Worm (Caenorhabditis elegans) whole organism, L1 larva: Measurements from ENCODE around the gene gst-20.
"Not testable (repeated sequence)": the region's sequence is repeated elsewhere in the genome, so short reads cannot be mapped to it uniquely, and the experiment has no call there.

Experiments used
- C34B4.2 ChIP-seq: sonication (generic microtip); optimal IDR thresholded peaks from 2 replicates; lab custom pipeline; 2017; ENCODE audit warnings: mild to moderate bottlenecking, missing genetic modification characterization, missing compliant biosample characterization
- F16B12.6 ChIP-seq: fragments of 150-350 bp; optimal IDR thresholded peaks from 2 replicates; lab custom pipeline; 2014; ENCODE audit warnings: missing biosample characterization, missing genetic modification characterization
- blmp-1 ChIP-seq: fragments of 150-350 bp; optimal IDR thresholded peaks from 2 replicates; lab custom pipeline; 2014; ENCODE audit warnings: missing biosample characterization, missing genetic modification characterization
- ceh-82 ChIP-seq, 3 experiments: fragments of 150-350 bp in 1 of 3; sonication (generic microtip) in 2 of 3; optimal IDR thresholded peaks; 2 replicates each; lab custom pipeline; 2014 to 2017; ENCODE audit warnings: missing biosample characterization in 3 of 3, missing genetic modification characterization in 3 of 3
- ces-1 ChIP-seq: fragments of 150-350 bp; optimal IDR thresholded peaks from 2 replicates; lab custom pipeline; 2014; ENCODE audit warnings: missing biosample characterization, missing genetic modification reagents, missing genetic modification characterization
- dpl-1 ChIP-seq, 3 experiments: fragments of 150-350 bp in 2 of 3; sonication (generic microtip) in 1 of 3; optimal IDR thresholded peaks; 2 replicates each; lab custom pipeline; 2014 to 2017; ENCODE audit warnings: missing biosample characterization in 3 of 3, missing genetic modification characterization in 3 of 3, missing genetic modification reagents in 3 of 3
- efl-1 ChIP-seq, 4 experiments: fragments of 150-350 bp; optimal IDR thresholded peaks in 3 of 4; peaks in 1 of 4; 1 replicate in 1 of 4; 2 replicates in 3 of 4; lab custom pipeline; 2014; ENCODE audit warnings: missing biosample characterization in 2 of 4, missing genetic modification characterization in 2 of 4, missing genetic modification reagents in 2 of 4
- egl-27 ChIP-seq, 2 experiments: fragments of 150-350 bp in 1 of 2; sonication (generic microtip); optimal IDR thresholded peaks; 3 replicates each; lab custom pipeline; 2017 to 2018; ENCODE audit warnings: missing biosample characterization in 2 of 2, missing genetic modification characterization in 2 of 2, missing genetic modification reagents in 2 of 2
- elt-2 ChIP-seq: sonication (generic microtip); optimal IDR thresholded peaks from 2 replicates; lab custom pipeline; 2016; ENCODE audit warnings: missing genetic modification characterization, mild to moderate bottlenecking, inconsistent platforms, missing compliant biosample characterization, missing genetic modification reagents
- elt-3 ChIP-seq, 6 experiments: fragments of 150-350 bp in 1 of 6; sonication (generic microtip); optimal IDR thresholded peaks; 2 replicates each; lab custom pipeline; 2017 to 2018; ENCODE audit warnings: missing biosample characterization in 6 of 6, missing genetic modification characterization in 6 of 6, inconsistent platforms in 1 of 6
- ets-5 ChIP-seq: fragments of 200-800 bp; sonication (Bioruptor generic); IDR thresholded peaks from 2 replicates; pipeline ENCODE4 v1.3.6; 2022; ENCODE audit warnings: missing genetic modification characterization, missing compliant biosample characterization
- fkh-8 ChIP-seq: sonication (generic microtip); optimal IDR thresholded peaks from 2 replicates; lab custom pipeline; 2016; ENCODE audit warnings: mild to moderate bottlenecking, missing genetic modification characterization, missing compliant biosample characterization
- fos-1 ChIP-seq: fragments of 150-350 bp; optimal IDR thresholded peaks from 2 replicates; lab custom pipeline; 2014; ENCODE audit warnings: missing biosample characterization, missing genetic modification characterization
- hpl-2 ChIP-seq: fragments of 150-350 bp; optimal IDR thresholded peaks from 2 replicates; lab custom pipeline; 2014; ENCODE audit warnings: missing biosample characterization, missing genetic modification reagents, missing genetic modification characterization
- lin-13 ChIP-seq: fragments of 150-350 bp; optimal IDR thresholded peaks from 2 replicates; lab custom pipeline; 2014; ENCODE audit warnings: missing biosample characterization, missing genetic modification reagents, missing genetic modification characterization
- lin-14 ChIP-seq: fragments of 200-800 bp; sonication (Bioruptor generic); optimal IDR thresholded peaks from 2 replicates; lab custom pipeline; 2018; ENCODE audit warnings: mild to moderate bottlenecking, missing genetic modification characterization, moderate library complexity, missing compliant biosample characterization
- lin-35 ChIP-seq, 2 experiments: fragments of 150-350 bp; optimal IDR thresholded peaks; 2 replicates each; lab custom pipeline; 2014; ENCODE audit warnings: missing biosample characterization in 2 of 2, missing genetic modification characterization in 2 of 2, missing genetic modification reagents in 2 of 2
- lsy-2 ChIP-seq, 2 experiments: fragments of 150-350 bp; optimal IDR thresholded peaks; 2 replicates each; lab custom pipeline; 2014; ENCODE audit warnings: missing biosample characterization in 2 of 2, missing genetic modification characterization in 2 of 2
- mdl-1 ChIP-seq, 2 experiments: fragments of 150-350 bp; optimal IDR thresholded peaks; 2 replicates each; lab custom pipeline; 2014 to 2017; ENCODE audit warnings: missing biosample characterization in 2 of 2, missing genetic modification characterization in 2 of 2, inconsistent platforms in 1 of 2
- mep-1 ChIP-seq: fragments of 150-350 bp; optimal IDR thresholded peaks from 2 replicates; lab custom pipeline; 2014; ENCODE audit warnings: missing biosample characterization, missing genetic modification characterization
- nhr-11 ChIP-seq: fragments of 150-350 bp; optimal IDR thresholded peaks from 2 replicates; lab custom pipeline; 2014; ENCODE audit warnings: missing biosample characterization, missing genetic modification characterization
- nhr-19 ChIP-seq: fragments of 200-800 bp; sonication (Bioruptor generic); conservative IDR thresholded peaks from 2 replicates; pipeline ENCODE4 v1.3.6; 2022; ENCODE audit warnings: missing genetic modification characterization, missing compliant biosample characterization
- nhr-20 ChIP-seq: sonication (generic microtip); optimal IDR thresholded peaks from 2 replicates; lab custom pipeline; 2016; ENCODE audit warnings: mild to moderate bottlenecking, missing genetic modification characterization, missing compliant biosample characterization
- nhr-28 ChIP-seq: fragments of 150-350 bp; optimal IDR thresholded peaks from 2 replicates; lab custom pipeline; 2014; ENCODE audit warnings: missing biosample characterization, missing genetic modification characterization
- nhr-47 ChIP-seq: sonication (generic microtip); optimal IDR thresholded peaks from 2 replicates; lab custom pipeline; 2016; ENCODE audit warnings: mild to moderate bottlenecking, missing genetic modification characterization, moderate library complexity, missing compliant biosample characterization
- nhr-71 ChIP-seq: sonication (generic microtip); optimal IDR thresholded peaks from 2 replicates; lab custom pipeline; 2016; ENCODE audit warnings: mild to moderate bottlenecking, missing genetic modification characterization, moderate library complexity, missing compliant biosample characterization
- nhr-77 ChIP-seq: fragments of 150-350 bp; optimal IDR thresholded peaks from 2 replicates; lab custom pipeline; 2014; ENCODE audit warnings: missing biosample characterization, missing genetic modification characterization
- nhr-84 ChIP-seq: sonication (generic microtip); optimal IDR thresholded peaks from 2 replicates; lab custom pipeline; 2017; ENCODE audit warnings: missing biosample characterization, missing genetic modification characterization
- nhr-85 ChIP-seq: sonication (generic microtip); peaks from one replicate; lab custom pipeline; 2016; ENCODE audit warnings: missing genetic modification characterization, inconsistent platforms, missing compliant biosample characterization
- nhr-90 ChIP-seq: sonication (generic microtip); optimal IDR thresholded peaks from 2 replicates; lab custom pipeline; 2016; ENCODE audit warnings: mild to moderate bottlenecking, missing genetic modification characterization, missing compliant biosample characterization; ENCODE audit not compliant: poor library complexity
- pag-3 ChIP-seq: sonication (generic microtip); optimal IDR thresholded peaks from 2 replicates; lab custom pipeline; 2017; ENCODE audit warnings: missing genetic modification characterization, mild to moderate bottlenecking, missing compliant biosample characterization, antibody characterized with exemption, borderline replicate concordance; ENCODE audit not compliant: insufficient read depth
- pqm-1 ChIP-seq: sonication (generic microtip); optimal IDR thresholded peaks from 3 replicates; lab custom pipeline; 2017; ENCODE audit warnings: missing biosample characterization, missing genetic modification characterization
- rnt-1 ChIP-seq: sonication (generic microtip); optimal IDR thresholded peaks from 2 replicates; lab custom pipeline; 2016; ENCODE audit warnings: mild to moderate bottlenecking, missing genetic modification characterization, moderate library complexity, missing compliant biosample characterization
- skn-1 ChIP-seq: fragments of 150-350 bp; optimal IDR thresholded peaks from 2 replicates; lab custom pipeline; 2014; ENCODE audit warnings: missing biosample characterization, missing genetic modification characterization
- snpc-4 ChIP-seq: fragments of 150-350 bp; optimal IDR thresholded peaks from 2 replicates; lab custom pipeline; 2014; ENCODE audit warnings: missing biosample characterization, missing genetic modification characterization
- snu-23 ChIP-seq: sonication (generic microtip); optimal IDR thresholded peaks from 2 replicates; lab custom pipeline; 2016; ENCODE audit warnings: missing genetic modification characterization, missing compliant biosample characterization
- sox-4 ChIP-seq: sonication (generic microtip); optimal IDR thresholded peaks from 2 replicates; lab custom pipeline; 2016; ENCODE audit warnings: missing genetic modification characterization, missing compliant biosample characterization
- sup-37 ChIP-seq: fragments of 200-800 bp; sonication (Bioruptor generic); optimal IDR thresholded peaks from 2 replicates; lab custom pipeline; 2018; ENCODE audit warnings: mild to moderate bottlenecking, missing genetic modification characterization, missing compliant biosample characterization
- swsn-7 ChIP-seq: sonication (generic microtip); optimal IDR thresholded peaks from 2 replicates; lab custom pipeline; 2016; ENCODE audit warnings: missing genetic modification characterization, missing compliant biosample characterization
- tbx-2 ChIP-seq: sonication (generic microtip); optimal IDR thresholded peaks from 2 replicates; lab custom pipeline; 2016; ENCODE audit warnings: missing genetic modification characterization, missing compliant biosample characterization
- unc-130 ChIP-seq: fragments of 150-350 bp; optimal IDR thresholded peaks from 2 replicates; lab custom pipeline; 2017; ENCODE audit warnings: missing biosample characterization, missing genetic modification characterization, inconsistent platforms
- xbp-1 ChIP-seq: sonication (generic microtip); optimal IDR thresholded peaks from 2 replicates; lab custom pipeline; 2016; ENCODE audit warnings: missing genetic modification characterization, missing compliant biosample characterization

Gene gst-20

DNA sequence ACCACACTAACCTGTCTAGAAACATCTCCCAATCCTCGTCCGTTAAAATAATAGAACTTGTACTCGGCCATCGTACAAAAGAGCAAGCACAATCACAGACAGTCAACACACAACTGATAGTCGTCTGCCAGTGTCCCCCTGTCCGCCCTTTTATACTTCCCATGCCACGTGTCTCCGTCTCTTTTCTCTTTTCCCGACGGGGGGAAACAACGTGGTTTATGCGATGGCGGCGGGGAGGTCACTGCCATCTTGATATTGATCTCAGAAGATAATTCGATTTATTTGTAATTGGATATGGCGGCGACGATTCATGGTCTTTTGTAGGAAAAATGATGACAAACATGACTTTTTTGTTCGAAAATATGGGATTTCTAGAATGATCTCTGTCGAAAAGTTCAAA is at the start of gene gst-20:
gst-20 (minus strand) TSS at position 170 of the 400 bp plus-strand sequence.
- TF ChIP-seq egl-27 (tag; optimal IDR thresholded peaks at IDR 0.05; lab: Kevin White, UChicago), result no peak
- peak in 5 of 6 experiments; percentile 39 to 78 (median 60) for TF ChIP-seq elt-3 (tag; optimal IDR thresholded peaks at IDR 0.05; lab: Kevin White, UChicago)
- peak; percentile 9 for TF ChIP-seq elt-2 (tag; lab: Kevin White, UChicago)
- TF ChIP-seq fkh-8 (tag; lab: Kevin White, UChicago), result no peak
- no peak for TF ChIP-seq pqm-1
- no peak for TF ChIP-seq nhr-11
- TF ChIP-seq mdl-1 (tag; optimal IDR thresholded peaks at IDR 0.05; lab: Kevin White, UChicago), result peak; percentile 35 to 92
- TF ChIP-seq fos-1 (tag; lab: Kevin White, UChicago), result no peak
- TF ChIP-seq efl-1 (optimal IDR thresholded peaks at IDR 0.05; lab: Kevin White, UChicago), result peak; percentile 3 to 23
- peak in 1 of 2 experiments; percentile 90 for TF ChIP-seq efl-1 (GFP tag; optimal IDR thresholded peaks at IDR 0.05 in 1 of 2; lab: Kevin White, UChicago)
- peak in 1 of 2 experiments; percentile 64 for TF ChIP-seq lin-35 (GFP tag; optimal IDR thresholded peaks at IDR 0.05; lab: Kevin White, UChicago)
- no peak for TF ChIP-seq hpl-2 (GFP tag; lab: Kevin White, UChicago)
- TF ChIP-seq ces-1, result no peak
- TF ChIP-seq nhr-90 (tag; lab: Kevin White, UChicago), result peak; percentile 75
- TF ChIP-seq skn-1 (tag; lab: Kevin White, UChicago), result peak; percentile 61
- TF ChIP-seq lsy-2 (tag; optimal IDR thresholded peaks at IDR 0.05; lab: Kevin White, UChicago), result peak; percentile 18 to 26
- TF ChIP-seq snu-23 (GFP tag; lab: Kevin White, UChicago), result peak; percentile 63
- peak; percentile 81 for TF ChIP-seq blmp-1 (tag; lab: Kevin White, UChicago)
- TF ChIP-seq rnt-1 (tag; lab: Kevin White, UChicago), result peak; percentile 10
- peak; percentile 72 for TF ChIP-seq nhr-71 (tag; lab: Kevin White, UChicago)
- peak; percentile 12 for TF ChIP-seq swsn-7
- peak; percentile 57 for TF ChIP-seq mep-1
- TF ChIP-seq nhr-20 (tag; lab: Kevin White, UChicago), result peak; percentile 91
- TF ChIP-seq ceh-82 (tag; optimal IDR thresholded peaks at IDR 0.05; lab: Kevin White, UChicago), result peak in 2 of 3 experiments; percentile 7 to 18
- peak; percentile 90 for TF ChIP-seq lin-14 (GFP tag; lab: Kevin White, UChicago)
- peak; percentile 52 for TF ChIP-seq nhr-47 (tag; lab: Kevin White, UChicago)
- TF ChIP-seq nhr-77 (tag; lab: Kevin White, UChicago), result peak; percentile 88
- TF ChIP-seq lin-13 (GFP tag; lab: Kevin White, UChicago), result no peak
- peak; percentile 20 for TF ChIP-seq snpc-4 (tag; lab: Kevin White, UChicago)
- TF ChIP-seq nhr-19 (GFP tag; lab: Robert Waterston, UW), result peak; percentile 19; the same call in 1 of the 2 replicates
- no peak for TF ChIP-seq ets-5 (GFP tag; lab: Robert Waterston, UW)
- peak; percentile 30 for TF ChIP-seq xbp-1
- no peak for TF ChIP-seq C34B4.2 (tag; lab: Kevin White, UChicago)
- no peak for TF ChIP-seq nhr-28 (tag; lab: Kevin White, UChicago)
- TF ChIP-seq F16B12.6, result no peak
- no peak for TF ChIP-seq nhr-84 (tag; lab: Kevin White, UChicago)
- TF ChIP-seq unc-130, result no peak
- TF ChIP-seq dpl-1 (GFP tag; optimal IDR thresholded peaks at IDR 0.05; lab: Kevin White, UChicago), result peak in 2 of 3 experiments; percentile 11 to 14
- peak; percentile 84 for TF ChIP-seq pag-3
- TF ChIP-seq nhr-85 (tag; lab: Kevin White, UChicago), result peak; percentile 89
- no peak for TF ChIP-seq sup-37
- no peak for TF ChIP-seq sox-4 (tag; lab: Kevin White, UChicago)
- peak; percentile 66 for TF ChIP-seq tbx-2

DNA sequence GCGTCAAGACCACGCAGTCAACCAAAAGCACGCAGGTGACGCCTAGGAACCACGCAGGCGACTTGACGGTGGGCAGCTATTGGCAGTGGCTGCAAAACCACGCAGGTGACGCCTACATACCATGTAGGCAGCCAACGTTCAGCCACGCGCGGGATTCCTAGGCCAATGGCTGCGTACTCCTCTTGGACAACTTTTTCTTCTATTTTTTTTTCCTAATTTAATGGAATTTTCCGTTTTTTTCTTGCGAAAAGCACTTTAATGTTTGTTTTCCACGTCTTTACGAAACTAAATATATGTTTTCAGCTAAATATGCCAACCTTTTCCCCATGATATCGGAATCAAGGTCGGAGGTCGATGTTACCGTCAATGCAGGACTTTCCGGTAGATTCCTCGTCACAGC is 45.1 kb upstream of the gst-20 start, which contains the start of gene C31C9.9:
C31C9.9 (plus strand) TSS at position 301 of the 400 bp plus-strand sequence.
- TF ChIP-seq nhr-11; skn-1 (tag; lab: Kevin White, UChicago); nhr-20 (tag; lab: Kevin White, UChicago): not testable (repeated sequence)
